Fruit fly (Drosophila melanogaster): ENCODE measurements around the gene dmGlut.

dmGlut gene

dm6 chr2L:12081118-12081665, 54.0 kb downstream of the dmGlut start:
- TF ChIP-seq pan (optimal IDR thresholded peaks at IDR 0.05), result no peak
- no peak for TF ChIP-seq Dll (optimal IDR thresholded peaks at IDR 0.05)
- no peak for TF ChIP-seq usp (GFP tag; optimal IDR thresholded peaks at IDR 0.05)
- no peak for TF ChIP-seq CG8478 (optimal IDR thresholded peaks at IDR 0.05)
- TF ChIP-seq EcR (GFP tag; optimal IDR thresholded peaks at IDR 0.05), result no peak
- TF ChIP-seq psq (optimal IDR thresholded peaks at IDR 0.05), result no peak

All from whole organism.